Worm (Caenorhabditis elegans) whole organism, young adult: ENCODE measurements around the gene T10F2.2.

ENCODE experiments used
- F33H1.4 ChIP-seq: fragments of 200-800 bp; sonication (Bioruptor generic); IDR thresholded peaks from 2 replicates; pipeline ENCODE4 v1.3.6; 2022; ENCODE audit warnings: missing genetic modification reagents, missing genetic modification characterization, missing compliant biosample characterization
- egrh-3 ChIP-seq: fragments of 200-800 bp; sonication (Bioruptor generic); IDR thresholded peaks from 2 replicates; pipeline ENCODE4 v1.3.6; 2022; ENCODE audit warnings: missing genetic modification reagents, missing genetic modification characterization, missing compliant biosample characterization
- madf-6 ChIP-seq: fragments of 200-800 bp; sonication (Bioruptor generic); IDR thresholded peaks from 2 replicates; pipeline ENCODE4 v1.3.6; 2022; ENCODE audit warnings: missing genetic modification reagents, missing genetic modification characterization, missing compliant biosample characterization
- snpc-1.1 ChIP-seq: sonication (generic microtip); optimal IDR thresholded peaks from 2 replicates; lab custom pipeline; 2017; ENCODE audit warnings: missing genetic modification characterization, mild to moderate bottlenecking, missing compliant biosample characterization, antibody characterized with exemption, moderate library complexity, missing genotype, missing genetic modification reagents; ENCODE audit not compliant: insufficient read depth
- tlf-1 ChIP-seq: fragments of 200-800 bp; sonication (Bioruptor generic); optimal IDR thresholded peaks from 2 replicates; lab custom pipeline; 2018; ENCODE audit warnings: mild to moderate bottlenecking, missing genetic modification characterization, missing compliant biosample characterization
- ztf-6 ChIP-seq: fragments of 200-800 bp; sonication (Bioruptor generic); IDR thresholded peaks from 2 replicates; pipeline ENCODE4 v1.3.6; 2022; ENCODE audit warnings: missing genetic modification reagents, missing genetic modification characterization, missing compliant biosample characterization

DNA sequence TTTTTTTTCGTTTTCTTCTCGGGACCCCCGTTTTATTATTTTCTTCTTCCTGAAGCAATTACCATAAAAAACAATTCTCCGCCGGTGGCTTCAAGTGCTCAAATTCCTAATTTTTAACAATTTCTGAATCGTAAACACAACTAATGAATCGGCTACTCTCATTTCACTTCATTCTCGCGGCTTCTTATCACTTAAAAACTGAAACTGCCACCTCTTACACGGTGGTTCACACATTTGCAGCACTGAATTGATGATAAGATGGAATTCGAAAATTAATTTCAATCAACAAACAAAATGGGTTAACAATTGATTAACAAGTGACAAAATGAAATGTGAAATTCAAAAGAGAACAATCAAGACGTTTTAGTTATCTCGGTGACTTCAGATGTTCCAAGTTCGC, 28.0 kb downstream of the T10F2.2 start:
- TF ChIP-seq tlf-1 (GFP tag; lab: Kevin White, UChicago), result no peak
- TF ChIP-seq F33H1.4 (GFP tag; lab: Robert Waterston, UW), result no peak
- TF ChIP-seq egrh-3, result no peak
- no peak for TF ChIP-seq ztf-6 (GFP tag; lab: Robert Waterston, UW)
- TF ChIP-seq madf-6, result no peak
- TF ChIP-seq snpc-1.1 (tag; lab: Kevin White, UChicago), result no peak
